Fruit fly (Drosophila melanogaster) whole organism, embryonic: ENCODE data around the gene CG17549.

Experiments used
- ATbp ChIP-seq: fragments of 200-800 bp; sonication (Bioruptor generic); optimal IDR thresholded peaks from 2 replicates; lab custom pipeline; 2017; ENCODE audit warnings: missing biosample characterization, mild to moderate bottlenecking, missing genetic modification characterization, missing genetic modification reagents
- Bteb2 ChIP-seq: fragments of 200-800 bp; sonication (Bioruptor generic); optimal IDR thresholded peaks from 2 replicates; lab custom pipeline; 2016; ENCODE audit warnings: missing biosample characterization, missing genetic modification characterization
- CG10654 ChIP-seq: fragments of 200-800 bp; sonication (Bioruptor generic); optimal IDR thresholded peaks from 2 replicates; lab custom pipeline; 2016; ENCODE audit warnings: missing biosample characterization, missing genetic modification characterization
- CG10979 ChIP-seq: fragments of 200-800 bp; sonication (Bioruptor generic); optimal IDR thresholded peaks from 2 replicates; lab custom pipeline; 2018; ENCODE audit warnings: missing biosample characterization, mild to moderate bottlenecking, missing genetic modification characterization, moderate library complexity
- CG12071 ChIP-seq: fragments of 200-800 bp; sonication (Bioruptor generic); optimal IDR thresholded peaks from 3 replicates; lab custom pipeline; 2018; ENCODE audit warnings: missing biosample characterization, mild to moderate bottlenecking, missing genetic modification characterization
- CG12104 ChIP-seq: fragments of 200-800 bp; sonication (Bioruptor generic); optimal IDR thresholded peaks from 3 replicates; lab custom pipeline; 2016; ENCODE audit warnings: missing biosample characterization, missing genetic modification characterization
- CG12236 ChIP-seq: fragments of 200-800 bp; sonication (Bioruptor generic); optimal IDR thresholded peaks from 2 replicates; lab custom pipeline; 2016; ENCODE audit warnings: missing biosample characterization, missing genetic modification characterization
- CG12744 ChIP-seq: fragments of 200-800 bp; sonication (Bioruptor generic); optimal IDR thresholded peaks from 2 replicates; lab custom pipeline; 2016; ENCODE audit warnings: missing biosample characterization, missing genetic modification characterization
- CG14965 ChIP-seq: fragments of 200-800 bp; sonication (Bioruptor generic); optimal IDR thresholded peaks from 2 replicates; lab custom pipeline; 2016; ENCODE audit warnings: missing biosample characterization, missing genetic modification characterization, borderline replicate concordance
- CG16779 ChIP-seq: fragments of 200-800 bp; sonication (Bioruptor generic); IDR thresholded peaks from 2 replicates; pipeline ENCODE4 v1.3.6; 2022; ENCODE audit warnings: missing biosample characterization, missing genetic modification characterization
- CG16863 ChIP-seq: fragments of 200-800 bp; sonication (Bioruptor generic); optimal IDR thresholded peaks from 3 replicates; lab custom pipeline; 2016; ENCODE audit warnings: missing biosample characterization, missing genetic modification characterization
- CG17385 ChIP-seq: fragments of 200-800 bp; sonication (Bioruptor generic); optimal IDR thresholded peaks from 3 replicates; lab custom pipeline; 2018; ENCODE audit warnings: missing biosample characterization, mild to moderate bottlenecking, missing genetic modification characterization
- CG1832 ChIP-seq: fragments of 200-800 bp; sonication (Bioruptor generic); optimal IDR thresholded peaks from 2 replicates; lab custom pipeline; 2017; ENCODE audit warnings: missing biosample characterization, mild to moderate bottlenecking, missing genetic modification characterization, inconsistent platforms
- CG2116 ChIP-seq: fragments of 200-800 bp; sonication (Bioruptor generic); optimal IDR thresholded peaks from 3 replicates; lab custom pipeline; 2018; ENCODE audit warnings: missing biosample characterization, mild to moderate bottlenecking, missing genetic modification characterization
- CG32772 ChIP-seq: fragments of 200-800 bp; sonication (Bioruptor generic); IDR thresholded peaks from 2 replicates; pipeline ENCODE4 v1.3.6; 2022; ENCODE audit warnings: missing biosample characterization, missing genetic modification characterization
- CG34422 ChIP-seq: fragments of 200-800 bp; sonication (Bioruptor generic); IDR thresholded peaks from 3 replicates; pipeline ENCODE4 v1.3.6; 2022; ENCODE audit warnings: missing biosample characterization, missing genetic modification characterization
- CG3838 ChIP-seq: fragments of 200-800 bp; sonication (Bioruptor generic); optimal IDR thresholded peaks from 3 replicates; lab custom pipeline; 2016; ENCODE audit warnings: missing biosample characterization, missing genetic modification characterization
- CG4328 ChIP-seq: fragments of 200-800 bp; sonication (Bioruptor generic); optimal IDR thresholded peaks from 3 replicates; lab custom pipeline; 2017; ENCODE audit warnings: missing biosample characterization, missing genetic modification reagents, missing genetic modification characterization
- CG4424 ChIP-seq: fragments of 200-800 bp; sonication (Bioruptor generic); optimal IDR thresholded peaks from 3 replicates; lab custom pipeline; 2016; ENCODE audit warnings: missing biosample characterization, missing genetic modification characterization
- CG4730 ChIP-seq: fragments of 200-800 bp; sonication (Bioruptor generic); IDR thresholded peaks from 2 replicates; pipeline ENCODE4 v1.3.6; 2022; ENCODE audit warnings: missing biosample characterization, missing genetic modification characterization
- CG6765 ChIP-seq: fragments of 200-800 bp; sonication (Bioruptor generic); optimal IDR thresholded peaks from 3 replicates; lab custom pipeline; 2017; ENCODE audit warnings: missing biosample characterization, mild to moderate bottlenecking, missing genetic modification characterization
- CG6854 ChIP-seq: fragments of 200-800 bp; sonication (Bioruptor generic); optimal IDR thresholded peaks from 3 replicates; lab custom pipeline; 2017; ENCODE audit warnings: missing biosample characterization, mild to moderate bottlenecking, missing genetic modification characterization
- CG7372 ChIP-seq: fragments of 200-800 bp; sonication (Bioruptor generic); IDR thresholded peaks from 2 replicates; pipeline ENCODE4 v1.3.6; 2022; ENCODE audit warnings: missing biosample characterization, missing genetic modification characterization
- CG7745 ChIP-seq: fragments of 200-800 bp; sonication (Bioruptor generic); optimal IDR thresholded peaks from 2 replicates; lab custom pipeline; 2018; ENCODE audit warnings: missing biosample characterization, mild to moderate bottlenecking, missing genetic modification characterization, moderate library complexity
- CG8089 ChIP-seq: fragments of 200-800 bp; sonication (Bioruptor generic); optimal IDR thresholded peaks from 3 replicates; lab custom pipeline; 2016; ENCODE audit warnings: missing biosample characterization, missing genetic modification characterization
- CTCF ChIP-seq: fragments of 200-800 bp; sonication (Bioruptor generic); optimal IDR thresholded peaks from 2 replicates; lab custom pipeline; 2017; ENCODE audit warnings: missing biosample characterization, mild to moderate bottlenecking, missing genetic modification characterization, moderate library complexity
- Dip3 ChIP-seq: fragments of 200-800 bp; sonication (Bioruptor generic); optimal IDR thresholded peaks from 3 replicates; lab custom pipeline; 2016; ENCODE audit warnings: missing biosample characterization, missing genetic modification characterization
- GATAe ChIP-seq: fragments of 200-800 bp; sonication (Bioruptor generic); conservative IDR thresholded peaks from 2 replicates; pipeline ENCODE4 v1.3.6; 2022; ENCODE audit warnings: missing biosample characterization, missing genetic modification characterization
- H2.0 ChIP-seq: fragments of 200-800 bp; sonication (Bioruptor generic); IDR thresholded peaks from 2 replicates; pipeline ENCODE4 v1.3.6; 2022; ENCODE audit warnings: missing biosample characterization, missing genetic modification characterization
- HLHmδ ChIP-seq: fragments of 200-800 bp; sonication (Bioruptor generic); optimal IDR thresholded peaks from 2 replicates; lab custom pipeline; 2018; ENCODE audit warnings: missing biosample characterization, mild to moderate bottlenecking, missing genetic modification characterization, moderate library complexity
- Hand ChIP-seq: fragments of 200-800 bp; sonication (Bioruptor generic); optimal IDR thresholded peaks from 2 replicates; lab custom pipeline; 2017; ENCODE audit warnings: mild to moderate bottlenecking, missing biosample characterization, missing genetic modification reagents, missing genetic modification characterization
- Hr3 ChIP-seq: fragments of 200-800 bp; sonication (Bioruptor generic); optimal IDR thresholded peaks from 3 replicates; lab custom pipeline; 2016; ENCODE audit warnings: missing biosample characterization, missing genetic modification characterization
- Opbp ChIP-seq: fragments of 200-800 bp; sonication (Bioruptor generic); IDR thresholded peaks from 3 replicates; pipeline ENCODE4 v1.3.6; 2022; ENCODE audit warnings: missing biosample characterization, missing genetic modification characterization; ENCODE audit not compliant: partially characterized antibody
- Optix ChIP-seq: fragments of 200-800 bp; sonication (Bioruptor generic); IDR thresholded peaks from 3 replicates; pipeline ENCODE4 v1.3.6; 2022; ENCODE audit warnings: missing biosample characterization, missing genetic modification characterization
- Rx ChIP-seq: fragments of 200-800 bp; sonication (Bioruptor generic); IDR thresholded peaks from 2 replicates; pipeline ENCODE4 v1.3.6; 2022; ENCODE audit warnings: missing biosample characterization, missing genetic modification characterization
- TFAM ChIP-seq: fragments of 200-800 bp; sonication (Bioruptor generic); optimal IDR thresholded peaks from 2 replicates; lab custom pipeline; 2017; ENCODE audit warnings: missing biosample characterization, missing genetic modification characterization, inconsistent platforms
- bcd ChIP-seq: fragments of 200-800 bp; sonication (Bioruptor generic); optimal IDR thresholded peaks from 2 replicates; lab custom pipeline; 2017; ENCODE audit warnings: missing biosample characterization, mild to moderate bottlenecking, missing genetic modification characterization
- bsh ChIP-seq, 2 experiments: fragments of 200-800 bp; sonication (Bioruptor generic); optimal IDR thresholded peaks; 2 replicates each; lab custom pipeline; 2017 to 2018; ENCODE audit warnings: mild to moderate bottlenecking in 2 of 2, missing biosample characterization in 2 of 2, missing genetic modification characterization in 2 of 2, moderate library complexity in 1 of 2
- ems ChIP-seq: fragments of 200-800 bp; sonication (Bioruptor generic); optimal IDR thresholded peaks from 3 replicates; lab custom pipeline; 2016; ENCODE audit warnings: missing biosample characterization, missing genetic modification characterization
- grn ChIP-seq: fragments of 200-800 bp; sonication (Bioruptor generic); optimal IDR thresholded peaks from 3 replicates; lab custom pipeline; 2017; ENCODE audit warnings: missing biosample characterization, missing genetic modification characterization
- luna ChIP-seq: fragments of 200-800 bp; sonication (Bioruptor generic); optimal IDR thresholded peaks from 2 replicates; lab custom pipeline; 2016; ENCODE audit warnings: missing biosample characterization, missing genetic modification characterization
- maf-S ChIP-seq: fragments of 200-800 bp; sonication (Bioruptor generic); optimal IDR thresholded peaks from 2 replicates; lab custom pipeline; 2016; ENCODE audit warnings: missing biosample characterization, missing genetic modification characterization
- oc ChIP-seq: fragments of 200-800 bp; sonication (Bioruptor generic); optimal IDR thresholded peaks from 2 replicates; lab custom pipeline; 2018; ENCODE audit warnings: missing biosample characterization, mild to moderate bottlenecking, missing genetic modification characterization, moderate library complexity
- p53 ChIP-seq: fragments of 200-800 bp; sonication (Bioruptor generic); optimal IDR thresholded peaks from 2 replicates; lab custom pipeline; 2016; ENCODE audit warnings: missing biosample characterization, missing genetic modification characterization
- salm ChIP-seq: fragments of 200-800 bp; sonication (Bioruptor generic); optimal IDR thresholded peaks from 2 replicates; lab custom pipeline; 2018; ENCODE audit warnings: missing biosample characterization, mild to moderate bottlenecking, missing genetic modification characterization
- scrt ChIP-seq: fragments of 200-800 bp; sonication (Bioruptor generic); optimal IDR thresholded peaks from 2 replicates; lab custom pipeline; 2018; ENCODE audit warnings: missing biosample characterization, mild to moderate bottlenecking, missing genetic modification characterization, moderate library complexity
- sna ChIP-seq: fragments of 200-800 bp; sonication (Bioruptor generic); IDR thresholded peaks from 2 replicates; pipeline ENCODE4 v1.3.6; 2022; ENCODE audit warnings: missing biosample characterization, missing genetic modification characterization; ENCODE audit not compliant: partially characterized antibody
- stc ChIP-seq: fragments of 200-800 bp; sonication (Bioruptor generic); IDR thresholded peaks from 2 replicates; pipeline ENCODE4 v1.3.6; 2022; ENCODE audit warnings: missing biosample characterization, missing genetic modification characterization
- tll ChIP-seq, 2 experiments: fragments of 200-800 bp in 1 of 2; fragments of >200 bp in 1 of 2; sonication (Bioruptor generic) in 1 of 2; optimal IDR thresholded peaks; 2 replicates each; lab custom pipeline; 2017 to 2019; ENCODE audit warnings: missing biosample characterization in 2 of 2, missing genetic modification characterization in 2 of 2, mild to moderate bottlenecking in 1 of 2, moderate library complexity in 1 of 2

The CG17549 gene

DNA sequence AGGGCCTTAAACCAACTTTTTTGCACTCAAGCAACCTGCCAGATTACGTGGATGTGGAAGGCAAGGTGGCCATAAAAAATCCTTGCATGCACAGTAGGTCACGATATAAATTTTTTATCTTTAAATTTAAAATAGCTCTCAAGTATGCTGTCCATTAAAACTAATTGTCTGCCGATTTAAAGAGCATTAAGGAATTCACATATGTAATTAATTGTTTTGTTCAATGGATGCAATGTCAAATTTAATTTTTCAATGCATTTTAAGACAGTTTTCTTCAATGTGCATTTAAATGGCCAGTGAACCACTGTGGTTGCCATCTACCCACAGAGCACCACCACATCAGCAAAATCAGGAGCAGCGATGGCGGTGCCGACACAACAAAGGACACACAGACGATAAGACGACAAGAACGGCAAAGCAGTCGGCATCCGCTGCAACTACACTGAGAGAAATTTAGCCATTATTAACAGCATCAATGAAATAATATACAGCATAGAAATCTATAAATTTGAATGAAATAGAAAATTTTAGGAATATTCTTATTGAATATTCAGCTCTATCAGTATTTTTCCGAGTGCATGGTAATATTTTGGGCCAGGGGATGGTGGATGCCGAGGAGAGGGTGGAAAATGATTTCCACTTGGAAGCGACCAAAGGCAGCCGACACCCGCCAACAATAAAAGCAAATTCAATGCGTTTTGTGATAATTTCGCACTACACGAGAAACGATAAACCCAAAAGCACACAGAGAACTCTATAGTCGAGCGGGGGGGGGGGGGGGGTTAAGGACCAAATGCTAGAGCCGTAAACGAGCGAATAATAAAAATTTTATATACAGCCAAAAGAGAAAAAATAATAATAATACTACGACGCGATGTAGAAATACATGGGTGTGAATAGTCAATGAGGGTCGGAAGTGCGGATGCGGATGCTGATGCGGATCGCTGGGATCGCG, 12.5 kb downstream of the CG17549 start (continued):
- peak; percentile 74 for TF ChIP-seq CG10979 (tag; lab: Kevin White, UChicago)
- no peak for TF ChIP-seq CG12104 (GFP tag; lab: Kevin White, UChicago)
- TF ChIP-seq CG16863 (GFP tag; lab: Kevin White, UChicago), result peak; percentile 3
- no peak for TF ChIP-seq CTCF (GFP tag; lab: Kevin White, UChicago)
- TF ChIP-seq CG7372 (GFP tag; lab: Robert Waterston, UW), result no peak
- TF ChIP-seq oc (tag; lab: Kevin White, UChicago), result peak; percentile 7
- TF ChIP-seq CG34422 (GFP tag; lab: Robert Waterston, UW), result peak; percentile 74; the same call in 1 of the 3 replicates
- TF ChIP-seq CG32772, result no peak
- no peak for TF ChIP-seq CG8089 (GFP tag; lab: Kevin White, UChicago)
- no peak for TF ChIP-seq maf-S (GFP tag; lab: Kevin White, UChicago)
- TF ChIP-seq Hand (GFP tag; lab: Kevin White, UChicago), result no peak
- TF ChIP-seq Rx (GFP tag; lab: Robert Waterston, UW), result no peak
- TF ChIP-seq scrt, result peak; percentile 37
- peak in 1 of 2 experiments; percentile 69 for TF ChIP-seq bsh (GFP tag; optimal IDR thresholded peaks at IDR 0.05; lab: Kevin White, UChicago)
- TF ChIP-seq stc (GFP tag; lab: Robert Waterston, UW), result no peak
- peak; percentile 56 for TF ChIP-seq CG4424
- no peak for TF ChIP-seq CG16779 (GFP tag; lab: Robert Waterston, UW)
- no peak for TF ChIP-seq ems (GFP tag; lab: Kevin White, UChicago)
- TF ChIP-seq Dip3 (GFP tag; lab: Kevin White, UChicago), result no peak
- TF ChIP-seq CG12236 (GFP tag; lab: Kevin White, UChicago), result no peak
- TF ChIP-seq CG1832, result no peak
- TF ChIP-seq Hr3 (GFP tag; lab: Kevin White, UChicago), result peak; percentile 35
- peak; percentile 57; the same call in 1 of the 2 replicates for TF ChIP-seq CG4730
- TF ChIP-seq luna (GFP tag; lab: Kevin White, UChicago), result no peak
- TF ChIP-seq bcd (GFP tag; lab: Kevin White, UChicago), result peak; percentile 41
- no peak for TF ChIP-seq tll (GFP tag; optimal IDR thresholded peaks at IDR 0.05; lab: Kevin White, UChicago)
- no peak for TF ChIP-seq CG12744
- no peak for TF ChIP-seq sna (GFP tag; lab: Robert Waterston, UW)
- no peak for TF ChIP-seq ATbp (GFP tag; lab: Kevin White, UChicago)
- no peak for TF ChIP-seq p53 (GFP tag; lab: Kevin White, UChicago)
- no peak for TF ChIP-seq salm (tag; lab: Kevin White, UChicago)
- no peak for TF ChIP-seq CG7745 (tag; lab: Kevin White, UChicago)
- peak; percentile 0 for TF ChIP-seq CG2116 (GFP tag; lab: Kevin White, UChicago)
- TF ChIP-seq HLHmδ, result no peak
- no peak for TF ChIP-seq CG14965 (GFP tag; lab: Kevin White, UChicago)
- no peak for TF ChIP-seq GATAe (GFP tag; lab: Robert Waterston, UW)
- TF ChIP-seq CG12071 (GFP tag; lab: Kevin White, UChicago), result peak; percentile 10
- peak; percentile 6 for TF ChIP-seq Bteb2 (GFP tag; lab: Kevin White, UChicago)
- TF ChIP-seq Opbp (GFP tag; lab: Robert Waterston, UW), result no peak
- TF ChIP-seq CG6765 (GFP tag; lab: Kevin White, UChicago), result no peak
- no peak for TF ChIP-seq TFAM (GFP tag; lab: Kevin White, UChicago)
- no peak for TF ChIP-seq grn (GFP tag; lab: Kevin White, UChicago)
- TF ChIP-seq CG6854 (GFP tag; lab: Kevin White, UChicago), result no peak
- TF ChIP-seq CG17385 (GFP tag; lab: Kevin White, UChicago), result peak; percentile 20
- peak; percentile 21 for TF ChIP-seq CG10654 (GFP tag; lab: Kevin White, UChicago)
- no peak for TF ChIP-seq CG3838 (GFP tag; lab: Kevin White, UChicago)
- TF ChIP-seq H2.0, result peak; percentile 48
- TF ChIP-seq Optix (GFP tag; lab: Robert Waterston, UW), result no peak
- TF ChIP-seq CG4328, result no peak
